Worm (Caenorhabditis elegans) whole organism, late embryonic: Measurements from ENCODE around the gene srh-136.

Experiments used
- ceh-19 ChIP-seq: fragments of 200-800 bp; sonication (Bioruptor generic); optimal IDR thresholded peaks from 2 replicates; lab custom pipeline; 2018; ENCODE audit warnings: mild to moderate bottlenecking, missing genetic modification characterization, missing compliant biosample characterization
- hlh-8 ChIP-seq: sonication (generic microtip); optimal IDR thresholded peaks from 2 replicates; lab custom pipeline; 2016; ENCODE audit warnings: missing genotype, missing genetic modification characterization, missing compliant biosample characterization
- nfya-1 ChIP-seq: sonication (generic microtip); optimal IDR thresholded peaks from 2 replicates; lab custom pipeline; 2017; ENCODE audit warnings: missing genetic modification characterization, mild to moderate bottlenecking, missing compliant biosample characterization, antibody characterized with exemption, moderate library complexity
- pqm-1 ChIP-seq: sonication (generic microtip); optimal IDR thresholded peaks from 2 replicates; lab custom pipeline; 2016; ENCODE audit warnings: missing genetic modification characterization, missing compliant biosample characterization
- unc-3 ChIP-seq, 2 experiments: fragments of 200-800 bp in 1 of 2; sonication (Bioruptor generic) in 1 of 2; sonication (generic microtip) in 1 of 2; conservative IDR thresholded peaks in 1 of 2; optimal IDR thresholded peaks in 1 of 2; 2 replicates each; pipeline versions ENCODE4 v1.3.6 to Lab custom; 2016 to 2022; ENCODE audit warnings: missing compliant biosample characterization in 2 of 2, missing genetic modification characterization in 2 of 2, missing genetic modification reagents in 1 of 2
- zip-5 ChIP-seq: sonication (generic microtip); optimal IDR thresholded peaks from 2 replicates; lab custom pipeline; 2016; ENCODE audit warnings: missing genetic modification characterization, missing compliant biosample characterization

DNA sequence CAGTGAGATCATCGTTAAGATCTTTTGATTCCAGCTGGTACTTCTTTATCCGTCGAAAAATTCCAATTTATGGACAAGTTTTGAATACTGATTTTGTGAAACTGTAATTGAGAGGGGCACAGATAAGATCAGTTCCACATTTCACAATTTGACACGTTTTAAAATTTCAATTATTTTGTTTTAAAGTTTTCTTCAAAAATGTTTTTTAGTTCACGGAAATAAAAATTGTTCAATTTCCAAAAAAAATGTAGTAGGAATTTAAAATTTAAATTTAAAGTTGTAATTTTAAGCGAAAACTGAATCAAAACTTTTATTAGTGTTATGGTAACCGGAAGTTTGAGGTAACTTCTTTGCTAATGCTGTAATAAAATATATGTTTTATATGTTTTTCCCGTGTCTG, 20.2 kb upstream of the srh-136 start, which contains the start of gene F36D3.4:
- no peak for TF ChIP-seq pqm-1 (tag; lab: Kevin White, UChicago)
- no peak for TF ChIP-seq ceh-19 (GFP tag; lab: Kevin White, UChicago)
- no peak for TF ChIP-seq hlh-8 (tag; lab: Kevin White, UChicago)
- no peak for TF ChIP-seq unc-3 (GFP tag; conservative IDR thresholded peaks at IDR 0.05; lab: Robert Waterston, UW)
- no peak for TF ChIP-seq unc-3 (tag; optimal IDR thresholded peaks at IDR 0.05; lab: Kevin White, UChicago)
- no peak for TF ChIP-seq zip-5 (tag; lab: Kevin White, UChicago)
- no peak for TF ChIP-seq nfya-1 (tag; lab: Kevin White, UChicago)
